Worm (Caenorhabditis elegans) whole organism, L1 larva: ENCODE results near the gene egrh-3.

Source experiments
- elt-3 ChIP-seq, 6 experiments: fragments of 150-350 bp in 1 of 6; sonication (generic microtip); optimal IDR thresholded peaks; 2 replicates each; lab custom pipeline; 2017 to 2018; ENCODE audit warnings: missing biosample characterization in 6 of 6, missing genetic modification characterization in 6 of 6, inconsistent platforms in 1 of 6
- nhr-11 ChIP-seq: fragments of 150-350 bp; optimal IDR thresholded peaks from 2 replicates; lab custom pipeline; 2014; ENCODE audit warnings: missing biosample characterization, missing genetic modification characterization
- nhr-28 ChIP-seq: fragments of 150-350 bp; optimal IDR thresholded peaks from 2 replicates; lab custom pipeline; 2014; ENCODE audit warnings: missing biosample characterization, missing genetic modification characterization
- pag-3 ChIP-seq: sonication (generic microtip); optimal IDR thresholded peaks from 2 replicates; lab custom pipeline; 2017; ENCODE audit warnings: missing genetic modification characterization, mild to moderate bottlenecking, missing compliant biosample characterization, antibody characterized with exemption, borderline replicate concordance; ENCODE audit not compliant: insufficient read depth

DNA sequence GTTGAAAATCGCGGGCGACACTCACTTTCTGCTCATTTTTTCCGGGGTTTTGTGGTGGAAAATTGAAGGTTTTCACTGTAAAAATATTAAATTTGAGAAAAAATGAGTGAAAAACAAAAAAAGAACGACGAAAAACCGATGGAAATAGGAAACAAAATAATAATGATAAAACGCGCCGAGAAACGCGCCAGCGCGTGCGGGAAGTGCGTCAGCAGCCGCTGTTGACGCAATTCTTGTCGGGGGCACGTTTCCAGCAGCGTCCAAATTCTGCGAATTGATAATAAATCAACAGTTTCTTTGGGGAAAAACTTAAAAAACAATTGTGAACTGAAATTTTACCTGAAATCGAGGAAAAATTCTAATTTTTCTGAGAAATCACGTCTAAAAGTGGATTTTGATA is 37.2 kb upstream of the egrh-3 start, which contains the start of gene ubxn-2:
- TF ChIP-seq elt-3 (tag; optimal IDR thresholded peaks at IDR 0.05; lab: Kevin White, UChicago), result peak in 3 of 6 experiments; percentile 20 to 77 (median 63)
- TF ChIP-seq nhr-28 (tag; lab: Kevin White, UChicago), result no peak
- no peak for TF ChIP-seq nhr-11 (tag; lab: Kevin White, UChicago)
- no peak for TF ChIP-seq pag-3
